Fruit fly (Drosophila melanogaster): ENCODE measurements around the gene CG12502.

The CG12502 gene

DNA sequence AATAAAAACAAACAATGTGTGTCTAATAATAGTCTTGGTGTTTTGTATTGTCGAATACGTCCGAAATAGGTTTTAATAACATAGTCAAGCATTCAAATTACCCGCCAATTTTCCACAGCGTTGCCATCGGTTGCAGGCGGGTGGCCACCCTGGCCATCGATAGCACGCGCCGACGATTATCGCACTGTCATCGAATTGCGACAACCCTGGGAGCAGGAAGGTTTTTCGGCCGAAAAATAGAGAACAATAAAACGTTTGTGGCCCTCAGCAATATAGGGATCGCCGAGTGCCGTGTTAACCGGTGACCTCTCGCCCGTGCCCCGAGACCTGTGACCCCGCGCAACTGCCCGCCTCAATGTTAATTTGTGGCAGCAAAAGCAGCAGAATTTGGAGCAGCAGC, 6.5 kb downstream of the CG12502 start, which contains the start of gene Usp10 (continued):
- TF ChIP-seq tio (GFP tag; optimal IDR thresholded peaks at IDR 0.05) (no peak), CG10979 (tag; optimal IDR thresholded peaks at IDR 0.05) (no peak), Dbx (GFP tag; IDR thresholded peaks at IDR 0.05) (no peak), CG3995 (GFP tag; optimal IDR thresholded peaks at IDR 0.05) (peak; percentile 57), unc-4 (GFP tag; IDR thresholded peaks at IDR 0.05; ENCODE audit: partially characterized antibody) (peak; percentile 74), Hr78 (GFP tag; optimal IDR thresholded peaks at IDR 0.05) (peak in 1 of 2 experiments; percentile 40), CG4617 (GFP tag; optimal IDR thresholded peaks at IDR 0.05; ENCODE audit: borderline replicate concordance) (peak; percentile 88), CG6254 (GFP tag; optimal IDR thresholded peaks at IDR 0.05) (no peak), lab (GFP tag; optimal IDR thresholded peaks at IDR 0.05) (no peak), Sox102F (GFP tag; optimal IDR thresholded peaks at IDR 0.05) (no peak), prd (optimal IDR thresholded peaks at IDR 0.05) (no peak), prd (GFP tag; IDR thresholded peaks at IDR 0.05) (no peak), CTCF (GFP tag; optimal IDR thresholded peaks at IDR 0.05) (peak; percentile 30), CG13287 (GFP tag; IDR thresholded peaks at IDR 0.05; ENCODE audit: partially characterized antibody) (peak; percentile 79), ap (GFP tag; IDR thresholded peaks at IDR 0.05) (no peak), Bteb2 (GFP tag; optimal IDR thresholded peaks at IDR 0.05) (no peak), btn (GFP tag; optimal IDR thresholded peaks at IDR 0.05) (no peak), E2f2 (GFP tag; IDR thresholded peaks at IDR 0.05) (peak; percentile 99), luna (GFP tag; optimal IDR thresholded peaks at IDR 0.05) (no peak), CG16813 (GFP tag; IDR thresholded peaks at IDR 0.05; ENCODE audit: partially characterized antibody) (peak; percentile 81), Eip74EF (GFP tag; optimal IDR thresholded peaks at IDR 0.05) (no peak), sr (GFP tag; IDR thresholded peaks at IDR 0.05) (no peak), trh (GFP tag; optimal IDR thresholded peaks at IDR 0.05) (no peak), twi (tag; optimal IDR thresholded peaks at IDR 0.05) (no peak), pzg (GFP tag; optimal IDR thresholded peaks at IDR 0.05) (peak; percentile 93), CG8359 (GFP tag; optimal IDR thresholded peaks at IDR 0.05; ENCODE audit: borderline replicate concordance) (no peak), nmo (GFP tag; optimal IDR thresholded peaks at IDR 0.05) (peak; percentile 24), CG18262 (tag; optimal IDR thresholded peaks at IDR 0.05) (no peak), D (optimal IDR thresholded peaks at IDR 0.05) (peak; percentile 79), D (GFP tag; optimal IDR thresholded peaks at IDR 0.05) (no peak), usp (GFP tag; optimal IDR thresholded peaks at IDR 0.05) (no peak), CG12769 (tag; optimal IDR thresholded peaks at IDR 0.05) (no peak), rib (GFP tag; IDR thresholded peaks at IDR 0.05) (no peak), ftz-f1 (GFP tag; optimal IDR thresholded peaks at IDR 0.05) (peak; percentile 69), CG3838 (GFP tag; optimal IDR thresholded peaks at IDR 0.05) (no peak), maf-S (GFP tag; optimal IDR thresholded peaks at IDR 0.05) (no peak), CoRest (tag; optimal IDR thresholded peaks at IDR 0.05) (no peak), HLHmδ (GFP tag; optimal IDR thresholded peaks at IDR 0.05) (no peak), GATAe (GFP tag; conservative IDR thresholded peaks at IDR 0.05) (no peak), bcd (GFP tag; optimal IDR thresholded peaks at IDR 0.05) (no peak), phol (tag; optimal IDR thresholded peaks at IDR 0.05) (peak; percentile 34), ac (GFP tag; optimal IDR thresholded peaks at IDR 0.05) (no peak), CG7839 (tag; optimal IDR thresholded peaks at IDR 0.05) (no peak), CG3407 (GFP tag; optimal IDR thresholded peaks at IDR 0.05) (no peak), zfh1 (GFP tag; IDR thresholded peaks at IDR 0.05) (no peak), cad (GFP tag; optimal IDR thresholded peaks at IDR 0.05) (no peak), p53 (GFP tag; optimal IDR thresholded peaks at IDR 0.05) (peak; percentile 7), CG31441 (GFP tag; IDR thresholded peaks at IDR 0.05) (no peak), zen2 (GFP tag; IDR thresholded peaks at IDR 0.05; ENCODE audit: partially characterized antibody) (peak; percentile 68), CG3726 (GFP tag; IDR thresholded peaks at IDR 0.05) (no peak)
